Fruit fly (Drosophila melanogaster) whole organism, embryonic: ENCODE measurements around the gene CG10725.

Experiments used
- B-H1 ChIP-seq: fragments of 200-800 bp; sonication (Bioruptor generic); IDR thresholded peaks from 3 replicates; pipeline ENCODE4 v1.3.6; 2022; ENCODE audit warnings: missing biosample characterization, missing genetic modification characterization
- C15 ChIP-seq: fragments of 200-800 bp; sonication (Bioruptor generic); IDR thresholded peaks from 3 replicates; pipeline ENCODE4 v1.3.6; 2022; ENCODE audit warnings: missing biosample characterization, missing genetic modification characterization
- CG10959 ChIP-seq: fragments of 200-800 bp; sonication (Bioruptor generic); IDR thresholded peaks from 2 replicates; pipeline ENCODE4 v1.3.6; 2022; ENCODE audit warnings: missing biosample characterization, missing genetic modification characterization
- CG12744 ChIP-seq: fragments of 200-800 bp; sonication (Bioruptor generic); optimal IDR thresholded peaks from 2 replicates; lab custom pipeline; 2016; ENCODE audit warnings: missing biosample characterization, missing genetic modification characterization
- CG13123 ChIP-seq: fragments of 200-800 bp; sonication (Bioruptor generic); optimal IDR thresholded peaks from 2 replicates; lab custom pipeline; 2016; ENCODE audit warnings: missing biosample characterization, missing genetic modification characterization
- CG14667 ChIP-seq: fragments of 200-800 bp; sonication (Bioruptor generic); IDR thresholded peaks from 2 replicates; pipeline ENCODE4 v1.3.6; 2022; ENCODE audit warnings: missing biosample characterization, missing genetic modification characterization
- CG16863 ChIP-seq: fragments of 200-800 bp; sonication (Bioruptor generic); optimal IDR thresholded peaks from 3 replicates; lab custom pipeline; 2016; ENCODE audit warnings: missing biosample characterization, missing genetic modification characterization
- CG17186 ChIP-seq: fragments of 200-800 bp; sonication (Bioruptor generic); optimal IDR thresholded peaks from 3 replicates; lab custom pipeline; 2017; ENCODE audit warnings: missing biosample characterization, missing genetic modification reagents, missing genetic modification characterization
- CG17359 ChIP-seq: fragments of 200-800 bp; sonication (Bioruptor generic); optimal IDR thresholded peaks from 3 replicates; lab custom pipeline; 2018; ENCODE audit warnings: missing biosample characterization, mild to moderate bottlenecking, missing genetic modification characterization, moderate library complexity
- CG17361 ChIP-seq: fragments of 200-800 bp; sonication (Bioruptor generic); IDR thresholded peaks from 3 replicates; pipeline ENCODE4 v1.3.6; 2022; ENCODE audit warnings: missing biosample characterization, missing genetic modification characterization
- CG17568 ChIP-seq: fragments of 200-800 bp; sonication (Bioruptor generic); optimal IDR thresholded peaks from 2 replicates; lab custom pipeline; 2018; ENCODE audit warnings: missing biosample characterization, mild to moderate bottlenecking, missing genetic modification characterization, moderate library complexity
- CG17912 ChIP-seq: fragments of 200-800 bp; sonication (Bioruptor generic); optimal IDR thresholded peaks from 2 replicates; lab custom pipeline; 2018; ENCODE audit warnings: missing biosample characterization, mild to moderate bottlenecking, missing genetic modification characterization
- CG18476 ChIP-seq: fragments of 200-800 bp; sonication (Bioruptor generic); optimal IDR thresholded peaks from 2 replicates; lab custom pipeline; 2016; ENCODE audit warnings: missing biosample characterization, mild to moderate bottlenecking, missing genetic modification characterization
- CG2202 ChIP-seq: fragments of 200-800 bp; sonication (Bioruptor generic); optimal IDR thresholded peaks from 2 replicates; lab custom pipeline; 2018; ENCODE audit warnings: missing biosample characterization, mild to moderate bottlenecking, missing genetic modification characterization
- CG32532 ChIP-seq: fragments of 200-800 bp; sonication (Bioruptor generic); IDR thresholded peaks from 2 replicates; pipeline ENCODE4 v1.3.6; 2022; ENCODE audit warnings: missing biosample characterization, missing genetic modification characterization
- CG34376 ChIP-seq: fragments of 200-800 bp; sonication (Bioruptor generic); optimal IDR thresholded peaks from 2 replicates; lab custom pipeline; 2018; ENCODE audit warnings: missing biosample characterization, mild to moderate bottlenecking, missing genetic modification characterization
- CG42726 ChIP-seq: fragments of 200-800 bp; sonication (Bioruptor generic); IDR thresholded peaks from 2 replicates; pipeline ENCODE4 v1.3.6; 2022; ENCODE audit warnings: missing biosample characterization, missing genetic modification characterization; ENCODE audit not compliant: partially characterized antibody
- CG4820 ChIP-seq: fragments of 200-800 bp; sonication (Bioruptor generic); optimal IDR thresholded peaks from 3 replicates; lab custom pipeline; 2016; ENCODE audit warnings: missing biosample characterization, missing genetic modification characterization
- CG7928 ChIP-seq: fragments of 200-800 bp; sonication (Bioruptor generic); optimal IDR thresholded peaks from 2 replicates; lab custom pipeline; 2017; ENCODE audit warnings: missing biosample characterization, mild to moderate bottlenecking, missing genetic modification characterization
- CG7987 ChIP-seq: fragments of 200-800 bp; sonication (Bioruptor generic); optimal IDR thresholded peaks from 2 replicates; lab custom pipeline; 2018; ENCODE audit warnings: missing biosample characterization, mild to moderate bottlenecking, missing genetic modification characterization, moderate library complexity
- Fer1 ChIP-seq: fragments of 200-800 bp; sonication (Bioruptor generic); optimal IDR thresholded peaks from 2 replicates; lab custom pipeline; 2017; ENCODE audit warnings: missing biosample characterization, mild to moderate bottlenecking, missing genetic modification characterization
- HLH3B ChIP-seq: fragments of 200-800 bp; sonication (Bioruptor generic); IDR thresholded peaks from 2 replicates; pipeline ENCODE4 v1.3.6; 2022; ENCODE audit warnings: missing biosample characterization, missing genetic modification characterization
- MESR4 ChIP-seq: fragments of 200-800 bp; sonication (Bioruptor generic); optimal IDR thresholded peaks from 2 replicates; lab custom pipeline; 2018; ENCODE audit warnings: missing biosample characterization, mild to moderate bottlenecking, missing genetic modification characterization, moderate library complexity
- Nf-YC ChIP-seq: fragments of 200-800 bp; optimal IDR thresholded peaks from 3 replicates; lab custom pipeline; 2019; ENCODE audit warnings: missing biosample characterization, mild to moderate bottlenecking, missing genetic modification characterization, moderate library complexity
- Poxn ChIP-seq: fragments of 200-800 bp; sonication (Bioruptor generic); IDR thresholded peaks from 2 replicates; pipeline ENCODE4 v1.3.6; 2022; ENCODE audit warnings: missing biosample characterization, missing genetic modification characterization
- Six4 ChIP-seq: fragments of 200-800 bp; sonication (Bioruptor generic); optimal IDR thresholded peaks from 2 replicates; lab custom pipeline; 2016; ENCODE audit warnings: missing biosample characterization, missing genetic modification characterization
- Sox100B ChIP-seq: fragments of 200-800 bp; sonication (Bioruptor generic); optimal IDR thresholded peaks from 3 replicates; lab custom pipeline; 2018; ENCODE audit warnings: missing biosample characterization, mild to moderate bottlenecking, missing genetic modification characterization
- TFAM ChIP-seq: fragments of 200-800 bp; sonication (Bioruptor generic); optimal IDR thresholded peaks from 2 replicates; lab custom pipeline; 2017; ENCODE audit warnings: missing biosample characterization, missing genetic modification characterization, inconsistent platforms
- Trl ChIP-seq, 3 experiments: fragments of >200 bp in 2 of 3; fragments of 200-800 bp in 1 of 3; sonication (Bioruptor generic) in 1 of 3; optimal IDR thresholded peaks; 2 replicates in 1 of 3; 3 replicates in 2 of 3; lab custom pipeline; 2016 to 2017; ENCODE audit warnings: missing biosample characterization in 1 of 3, missing genetic modification characterization in 1 of 3
- abd-A ChIP-seq: fragments of 200-800 bp; sonication (Bioruptor generic); optimal IDR thresholded peaks from 3 replicates; lab custom pipeline; 2019; ENCODE audit warnings: missing biosample characterization, mild to moderate bottlenecking, missing genetic modification characterization, moderate library complexity
- ase ChIP-seq: fragments of 200-800 bp; sonication (Bioruptor generic); IDR thresholded peaks from 3 replicates; pipeline ENCODE4 v1.3.6; 2022; ENCODE audit warnings: missing biosample characterization, missing genetic modification characterization
- bab2 ChIP-seq: fragments of 200-800 bp; sonication (Bioruptor generic); optimal IDR thresholded peaks from 2 replicates; lab custom pipeline; 2016; ENCODE audit warnings: missing biosample characterization, missing genetic modification characterization
- bsh ChIP-seq, 2 experiments: fragments of 200-800 bp; sonication (Bioruptor generic); optimal IDR thresholded peaks; 2 replicates each; lab custom pipeline; 2017 to 2018; ENCODE audit warnings: mild to moderate bottlenecking in 2 of 2, missing biosample characterization in 2 of 2, missing genetic modification characterization in 2 of 2, moderate library complexity in 1 of 2
- crp ChIP-seq, 2 experiments: fragments of 200-800 bp; sonication (Bioruptor generic); optimal IDR thresholded peaks; 2 replicates in 1 of 2; 3 replicates in 1 of 2; lab custom pipeline; 2017; ENCODE audit warnings: missing biosample characterization in 2 of 2, missing genetic modification characterization in 2 of 2, mild to moderate bottlenecking in 1 of 2, moderate library complexity in 1 of 2
- dan ChIP-seq: fragments of 200-800 bp; sonication (Bioruptor generic); IDR thresholded peaks from 2 replicates; pipeline ENCODE4 v1.3.6; 2022; ENCODE audit warnings: missing biosample characterization, missing genetic modification characterization
- dati ChIP-seq: fragments of 200-800 bp; sonication (Bioruptor generic); IDR thresholded peaks from 2 replicates; pipeline ENCODE4 v1.3.6; 2022; ENCODE audit warnings: missing biosample characterization, missing genetic modification characterization
- fd96Cb ChIP-seq: fragments of 200-800 bp; sonication (Bioruptor generic); optimal IDR thresholded peaks from 2 replicates; lab custom pipeline; 2018; ENCODE audit warnings: missing biosample characterization, mild to moderate bottlenecking, missing genetic modification characterization, moderate library complexity
- ind ChIP-seq: fragments of 200-800 bp; sonication (Bioruptor generic); optimal IDR thresholded peaks from 3 replicates; lab custom pipeline; 2016; ENCODE audit warnings: missing biosample characterization, missing genetic modification characterization
- onecut ChIP-seq: fragments of 200-800 bp; sonication (Bioruptor generic); IDR thresholded peaks from 2 replicates; pipeline ENCODE4 v1.3.6; 2022; ENCODE audit warnings: missing biosample characterization, missing genetic modification characterization
- pita ChIP-seq: fragments of 200-800 bp; sonication (Bioruptor generic); optimal IDR thresholded peaks from 2 replicates; lab custom pipeline; 2017; ENCODE audit warnings: missing biosample characterization, mild to moderate bottlenecking, missing genetic modification characterization
- salm ChIP-seq: fragments of 200-800 bp; sonication (Bioruptor generic); optimal IDR thresholded peaks from 2 replicates; lab custom pipeline; 2018; ENCODE audit warnings: missing biosample characterization, mild to moderate bottlenecking, missing genetic modification characterization
- slou ChIP-seq: fragments of 200-800 bp; sonication (Bioruptor generic); optimal IDR thresholded peaks from 3 replicates; lab custom pipeline; 2016; ENCODE audit warnings: missing biosample characterization, missing genetic modification characterization
- sr ChIP-seq: fragments of 200-800 bp; sonication (Bioruptor generic); IDR thresholded peaks from 3 replicates; pipeline ENCODE4 v1.3.6; 2022; ENCODE audit warnings: missing biosample characterization, missing genetic modification characterization
- tll ChIP-seq, 2 experiments: fragments of 200-800 bp in 1 of 2; fragments of >200 bp in 1 of 2; sonication (Bioruptor generic) in 1 of 2; optimal IDR thresholded peaks; 2 replicates each; lab custom pipeline; 2017 to 2019; ENCODE audit warnings: missing biosample characterization in 2 of 2, missing genetic modification characterization in 2 of 2, mild to moderate bottlenecking in 1 of 2, moderate library complexity in 1 of 2
- vfl ChIP-seq: fragments of 200-800 bp; sonication (Bioruptor generic); optimal IDR thresholded peaks from 2 replicates; lab custom pipeline; 2016; ENCODE audit warnings: missing biosample characterization, missing genetic modification characterization
- vvl ChIP-seq: fragments of 200-800 bp; sonication (Bioruptor generic); IDR thresholded peaks from 2 replicates; pipeline ENCODE4 v1.3.6; 2022; ENCODE audit warnings: missing biosample characterization, missing genetic modification characterization
- wor ChIP-seq: fragments of 200-800 bp; sonication (Bioruptor generic); IDR thresholded peaks from 2 replicates; pipeline ENCODE4 v1.3.6; 2022; ENCODE audit warnings: missing biosample characterization, missing genetic modification characterization
- zfh1 ChIP-seq: fragments of 200-800 bp; sonication (Bioruptor generic); IDR thresholded peaks from 3 replicates; pipeline ENCODE4 v1.3.6; 2022; ENCODE audit warnings: missing biosample characterization, missing genetic modification characterization
- zfh2 ChIP-seq: fragments of 200-800 bp; sonication (Bioruptor generic); optimal IDR thresholded peaks from 2 replicates; lab custom pipeline; 2016; ENCODE audit warnings: missing biosample characterization, missing genetic modification characterization

CG10725 gene

dm6 chr3L:13450177-13450793 is 12.5 kb downstream of the CG10725 start, which contains the start of the genes JMJD7 and CG10738 (continued):
- TF ChIP-seq CG10959 (GFP tag; lab: Robert Waterston, UW) (no peak; the same call in 1 of the 2 replicates), CG2202 (tag; lab: Kevin White, UChicago) (no peak), Sox100B (peak; percentile 79), CG14667 (peak; percentile 45), bsh (GFP tag; optimal IDR thresholded peaks at IDR 0.05; lab: Kevin White, UChicago) (peak in 1 of 2 experiments; percentile 13), CG16863 (no peak), CG17568 (no peak), Poxn (GFP tag; lab: Robert Waterston, UW) (no peak), CG18476 (GFP tag; lab: Kevin White, UChicago) (peak; percentile 51), sr (0 out of 3 replicates have a peak, but pooled peaks have one; percentile 4), pita (GFP tag; lab: Kevin White, UChicago) (no peak), slou (peak; percentile 2), B-H1 (GFP tag; lab: Robert Waterston, UW) (peak; percentile 56; the same call in 2 of the 3 replicates), bab2 (GFP tag; lab: Kevin White, UChicago) (no peak), dati (GFP tag; lab: Robert Waterston, UW) (peak; percentile 66; the same call in 1 of the 2 replicates), wor (GFP tag; lab: Robert Waterston, UW) (no peak), Six4 (peak; percentile 42), zfh2 (peak; percentile 31), vvl (peak; percentile 88), CG12744 (no peak), CG4820 (GFP tag; lab: Kevin White, UChicago) (peak; percentile 62), HLH3B (GFP tag; lab: Robert Waterston, UW) (peak; percentile 68), Trl (optimal IDR thresholded peaks at IDR 0.05; lab: Kevin White, UChicago) (no peak), Trl (GFP tag; optimal IDR thresholded peaks at IDR 0.05; lab: Kevin White, UChicago) (peak; percentile 11), CG17359 (peak; percentile 56), ind (peak; percentile 68), MESR4 (GFP tag; lab: Kevin White, UChicago) (peak; percentile 15), salm (no peak), CG17186 (GFP tag; lab: Kevin White, UChicago) (no peak), CG7987 (GFP tag; lab: Kevin White, UChicago) (peak; percentile 74), Nf-YC (peak; percentile 19), CG42726 (GFP tag; lab: Robert Waterston, UW) (no peak), tll (GFP tag; optimal IDR thresholded peaks at IDR 0.05; lab: Kevin White, UChicago) (no peak), ase (GFP tag; lab: Robert Waterston, UW) (peak; percentile 69; the same call in 2 of the 3 replicates), CG7928 (GFP tag; lab: Kevin White, UChicago) (peak; percentile 43), onecut (peak; percentile 70), zfh1 (peak; percentile 55; the same call in 1 of the 3 replicates), CG34376 (peak; percentile 33), C15 (GFP tag; lab: Robert Waterston, UW) (no peak), dan (GFP tag; lab: Robert Waterston, UW) (no peak), CG32532 (GFP tag; lab: Robert Waterston, UW) (peak; percentile 85), vfl (no peak), CG17361 (GFP tag; lab: Robert Waterston, UW) (peak; percentile 42; the same call in 1 of the 3 replicates), CG17912 (GFP tag; lab: Kevin White, UChicago) (no peak), TFAM (GFP tag; lab: Kevin White, UChicago) (no peak), Fer1 (peak; percentile 82), crp (GFP tag; optimal IDR thresholded peaks at IDR 0.05; lab: Kevin White, UChicago) (no peak), abd-A (no peak), fd96Cb (peak; percentile 70), CG13123 (GFP tag; lab: Kevin White, UChicago) (no peak)
